Worm (Caenorhabditis elegans): ENCODE results near the gene F22B5.4.

The F22B5.4 gene

ce11 chrII:8483793-8484186, 34.3 kb downstream of the F22B5.4 start, which contains the start of gene taap-1 (continued):
- TF ChIP-seq ces-1 (GFP tag; optimal IDR thresholded peaks at IDR 0.05), result no peak
- no peak for TF ChIP-seq rnt-1 (tag; optimal IDR thresholded peaks at IDR 0.05)
- TF ChIP-seq ztf-4 (tag; optimal IDR thresholded peaks at IDR 0.05), result no peak
- peak; percentile 50 for TF ChIP-seq nhr-20 (tag; optimal IDR thresholded peaks at IDR 0.05)
- TF ChIP-seq aha-1 (tag; optimal IDR thresholded peaks at IDR 0.05), result peak; percentile 79
- TF ChIP-seq unc-130 (tag; optimal IDR thresholded peaks at IDR 0.05), result no peak
- TF ChIP-seq pax-3 (tag; optimal IDR thresholded peaks at IDR 0.05), result no peak
- TF ChIP-seq Y116A8C.19 (tag; optimal IDR thresholded peaks at IDR 0.05; ENCODE audit: borderline replicate concordance), result no peak
- TF ChIP-seq nhr-19 (GFP tag; conservative IDR thresholded peaks at IDR 0.05), result peak; percentile 49
- TF ChIP-seq hlh-17 (GFP tag; optimal IDR thresholded peaks at IDR 0.05; ENCODE audit: borderline replicate concordance), result no peak
- TF ChIP-seq blmp-1 (tag; optimal IDR thresholded peaks at IDR 0.05), result peak; percentile 20

DNA sequence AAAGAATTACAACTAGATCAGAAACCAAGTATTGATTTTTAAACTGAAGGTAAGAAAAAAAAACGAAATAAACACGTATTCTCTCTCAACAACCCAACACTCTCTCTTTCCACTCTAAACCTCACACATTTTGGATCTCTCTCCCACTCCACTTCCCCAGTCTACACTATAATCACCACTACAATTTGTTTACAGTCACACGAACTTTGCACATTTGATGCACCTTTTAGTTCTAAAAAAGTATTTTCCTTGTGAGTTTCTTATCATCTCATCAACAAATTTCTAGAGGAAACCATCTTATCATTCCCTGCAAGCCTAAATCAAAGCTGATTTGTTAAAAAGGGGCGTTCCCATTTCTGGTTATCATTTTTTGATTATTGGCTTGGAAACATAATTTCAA, 35.0 kb downstream of the F22B5.4 start:
- TF ChIP-seq zip-4 (GFP tag; optimal IDR thresholded peaks at IDR 0.05), result no peak
- no peak for TF ChIP-seq sptf-1 (tag; optimal IDR thresholded peaks at IDR 0.05)
- TF ChIP-seq ceh-63 (GFP tag; optimal IDR thresholded peaks at IDR 0.05), result no peak
- TF ChIP-seq ceh-8 (GFP tag; optimal IDR thresholded peaks at IDR 0.05), result no peak
- no peak for TF ChIP-seq pqm-1 (tag; optimal IDR thresholded peaks at IDR 0.05)
- no peak for TF ChIP-seq F16B12.6 (tag; optimal IDR thresholded peaks at IDR 0.05)
- peak in 1 of 2 experiments; percentile 31 for TF ChIP-seq lsy-2 (tag; optimal IDR thresholded peaks at IDR 0.05)
- no peak for TF ChIP-seq unc-98 (GFP tag; IDR thresholded peaks at IDR 0.05)
- no peak for TF ChIP-seq snpc-4 (tag; optimal IDR thresholded peaks at IDR 0.05)
- TF ChIP-seq fos-1 (tag; optimal IDR thresholded peaks at IDR 0.05), result no peak
- no peak for TF ChIP-seq pax-3 (tag; optimal IDR thresholded peaks at IDR 0.05)
- no peak for TF ChIP-seq nhr-47 (tag; optimal IDR thresholded peaks at IDR 0.05)
- TF ChIP-seq ceh-88 (GFP tag; IDR thresholded peaks at IDR 0.05), result no peak
- TF ChIP-seq egl-13 (tag; optimal IDR thresholded peaks at IDR 0.05), result no peak
- TF ChIP-seq lin-14 (GFP tag; optimal IDR thresholded peaks at IDR 0.05), result peak; percentile 40
- no peak for TF ChIP-seq lin-39 (tag; optimal IDR thresholded peaks at IDR 0.05)
- TF ChIP-seq C04F5.9 (tag; optimal IDR thresholded peaks at IDR 0.05), result no peak
- TF ChIP-seq nhr-71 (tag; optimal IDR thresholded peaks at IDR 0.05), result peak; percentile 38
- TF ChIP-seq sup-37 (GFP tag; optimal IDR thresholded peaks at IDR 0.05), result no peak
- TF ChIP-seq unc-86 (tag; optimal IDR thresholded peaks at IDR 0.05), result no peak
- no peak for TF ChIP-seq skn-1 (tag; optimal IDR thresholded peaks at IDR 0.05)
- no peak for TF ChIP-seq tbx-2 (tag; optimal IDR thresholded peaks at IDR 0.05)
- no peak for TF ChIP-seq nhr-77 (tag; optimal IDR thresholded peaks at IDR 0.05)
- TF ChIP-seq fkh-4 (tag; optimal IDR thresholded peaks at IDR 0.05; ENCODE audit: borderline replicate concordance), result no peak
- TF ChIP-seq ztf-4 (tag; optimal IDR thresholded peaks at IDR 0.05), result peak; percentile 16
- no peak for TF ChIP-seq nhr-237 (tag; optimal IDR thresholded peaks at IDR 0.05)
- TF ChIP-seq unc-62 (GFP tag; optimal IDR thresholded peaks at IDR 0.05), result no peak
- peak; percentile 90 for TF ChIP-seq elt-2 (tag; optimal IDR thresholded peaks at IDR 0.05)
- peak; percentile 59 for TF ChIP-seq snu-23 (GFP tag; optimal IDR thresholded peaks at IDR 0.05)
- peak; percentile 19 for TF ChIP-seq nhr-90 (tag; optimal IDR thresholded peaks at IDR 0.05; ENCODE audit: poor library complexity)
- peak; percentile 53 for TF ChIP-seq jun-1 (tag; optimal IDR thresholded peaks at IDR 0.05)
- peak; percentile 50 for TF ChIP-seq nhr-85 (tag)
- TF ChIP-seq ama-1 (optimal IDR thresholded peaks at IDR 0.05), result no peak
- TF ChIP-seq dpl-1 (GFP tag; optimal IDR thresholded peaks at IDR 0.05), result peak in 1 of 3 experiments; percentile 3
- TF ChIP-seq mdl-1 (tag; optimal IDR thresholded peaks at IDR 0.05), result no peak
- no peak for TF ChIP-seq elt-3 (tag; optimal IDR thresholded peaks at IDR 0.05)
- TF ChIP-seq hlh-17 (GFP tag; optimal IDR thresholded peaks at IDR 0.05; ENCODE audit: borderline replicate concordance), result no peak
- TF ChIP-seq nhr-20 (tag; optimal IDR thresholded peaks at IDR 0.05), result peak; percentile 67
- TF ChIP-seq hpl-2 (GFP tag; optimal IDR thresholded peaks at IDR 0.05), result no peak
- no peak for TF ChIP-seq sox-4 (tag; optimal IDR thresholded peaks at IDR 0.05)
- TF ChIP-seq lin-13 (GFP tag; optimal IDR thresholded peaks at IDR 0.05), result no peak
- peak in 1 of 2 experiments; percentile 46 for TF ChIP-seq lin-35 (GFP tag; optimal IDR thresholded peaks at IDR 0.05)
- TF ChIP-seq alr-1 (tag; optimal IDR thresholded peaks at IDR 0.05; ENCODE audit: borderline replicate concordance), result no peak
- TF ChIP-seq unc-30 (tag; optimal IDR thresholded peaks at IDR 0.05), result no peak
- peak; percentile 31 for TF ChIP-seq blmp-1 (tag; optimal IDR thresholded peaks at IDR 0.05)

All from whole organism, L1 larva.